Worm (Caenorhabditis elegans) whole organism, L4 larva: ENCODE data around the gene K10C2.14.

Experiments
- R02D3.7 ChIP-seq: fragments of 150-350 bp; sonication (generic microtip); optimal IDR thresholded peaks from 3 replicates; lab custom pipeline; 2014; ENCODE audit warnings: missing biosample characterization, missing genetic modification characterization
- T20F7.1 ChIP-seq: fragments of 200-800 bp; sonication (Bioruptor generic); optimal IDR thresholded peaks from 2 replicates; lab custom pipeline; 2018; ENCODE audit warnings: mild to moderate bottlenecking, missing genetic modification characterization, missing compliant biosample characterization
- Y75B8A.6 ChIP-seq: fragments of 200-800 bp; sonication (Bioruptor generic); IDR thresholded peaks from 2 replicates; pipeline ENCODE4 v1.3.6; 2022; ENCODE audit warnings: missing genetic modification reagents, missing genetic modification characterization, missing compliant biosample characterization
- ZK546.5 ChIP-seq, 2 experiments: sonication (generic microtip); optimal IDR thresholded peaks; 2 replicates each; lab custom pipeline; 2017; ENCODE audit warnings: missing biosample characterization in 2 of 2, missing genetic modification characterization in 2 of 2
- aha-1 ChIP-seq: fragments of 150-350 bp; peaks from one replicate; lab custom pipeline; 2014; ENCODE audit warnings: missing biosample characterization, missing genetic modification characterization
- attf-4 ChIP-seq: sonication (generic microtip); optimal IDR thresholded peaks from 3 replicates; lab custom pipeline; 2017; ENCODE audit warnings: missing biosample characterization, missing genetic modification characterization
- ceh-28 ChIP-seq: fragments of 150-350 bp; optimal IDR thresholded peaks from 2 replicates; lab custom pipeline; 2014; ENCODE audit warnings: missing biosample characterization, missing genetic modification reagents, missing genetic modification characterization
- ceh-44 ChIP-seq: fragments of 200-800 bp; sonication (Bioruptor generic); IDR thresholded peaks from 2 replicates; pipeline ENCODE4 v1.3.6; 2022; ENCODE audit warnings: missing genetic modification reagents, missing genetic modification characterization, missing compliant biosample characterization
- ceh-62 ChIP-seq: sonication (generic microtip); optimal IDR thresholded peaks from 2 replicates; lab custom pipeline; 2017; ENCODE audit warnings: missing biosample characterization, missing genetic modification characterization
- ceh-82 ChIP-seq: sonication (generic microtip); optimal IDR thresholded peaks from 2 replicates; lab custom pipeline; 2017; ENCODE audit warnings: missing biosample characterization, missing genetic modification characterization
- daf-12 ChIP-seq: fragments of 150-350 bp; optimal IDR thresholded peaks from 2 replicates; lab custom pipeline; 2014; ENCODE audit warnings: missing biosample characterization, missing genetic modification reagents, missing genetic modification characterization
- daf-16 ChIP-seq, 3 experiments: sonication (generic microtip); optimal IDR thresholded peaks; 2 replicates each; lab custom pipeline; 2016 to 2017; ENCODE audit warnings: missing genetic modification characterization in 3 of 3, missing genetic modification reagents in 3 of 3, mild to moderate bottlenecking in 2 of 3, missing compliant biosample characterization in 2 of 3, missing biosample characterization in 1 of 3, moderate library complexity in 1 of 3
- daf-19 ChIP-seq: fragments of 200-800 bp; sonication (Bioruptor generic); conservative IDR thresholded peaks from 2 replicates; pipeline ENCODE4 v1.3.6; 2022; ENCODE audit warnings: missing genetic modification characterization, missing compliant biosample characterization
- dmd-6 ChIP-seq: fragments of 200-800 bp; sonication (Bioruptor generic); IDR thresholded peaks from 2 replicates; pipeline ENCODE4 v1.3.6; 2022; ENCODE audit warnings: missing genetic modification reagents, missing genetic modification characterization, missing compliant biosample characterization
- dve-1 ChIP-seq: sonication (generic microtip); optimal IDR thresholded peaks from 2 replicates; lab custom pipeline; 2017; ENCODE audit warnings: antibody characterized with exemption, mild to moderate bottlenecking, missing genetic modification characterization, missing compliant biosample characterization; ENCODE audit not compliant: insufficient read depth
- egl-27 ChIP-seq: sonication (generic microtip); optimal IDR thresholded peaks from 3 replicates; lab custom pipeline; 2017; ENCODE audit warnings: missing biosample characterization, missing genetic modification reagents, missing genetic modification characterization
- lin-13 ChIP-seq: fragments of 150-350 bp; optimal IDR thresholded peaks from 2 replicates; lab custom pipeline; 2014; ENCODE audit warnings: missing biosample characterization, missing genetic modification reagents, missing genetic modification characterization
- lin-29 ChIP-seq: fragments of 200-800 bp; sonication (Bioruptor generic); IDR thresholded peaks from 2 replicates; pipeline ENCODE4 v1.3.6; 2022; ENCODE audit warnings: missing genetic modification reagents, missing genetic modification characterization, missing compliant biosample characterization
- mes-2 ChIP-seq: sonication (generic microtip); optimal IDR thresholded peaks from 2 replicates; lab custom pipeline; 2016; ENCODE audit warnings: missing genotype, mild to moderate bottlenecking, missing genetic modification characterization, missing compliant biosample characterization; ENCODE audit not compliant: poor library complexity, severe bottlenecking
- mxl-2 ChIP-seq: fragments of 200-800 bp; sonication (Bioruptor generic); conservative IDR thresholded peaks from 2 replicates; pipeline ENCODE4 v1.3.6; 2022; ENCODE audit warnings: missing genetic modification reagents, missing genetic modification characterization, missing compliant biosample characterization
- nhr-237 ChIP-seq: sonication (generic microtip); optimal IDR thresholded peaks from 2 replicates; lab custom pipeline; 2017; ENCODE audit warnings: missing biosample characterization, missing genetic modification characterization
- nhr-28 ChIP-seq: fragments of 150-350 bp; optimal IDR thresholded peaks from 2 replicates; lab custom pipeline; 2014; ENCODE audit warnings: missing biosample characterization, missing genetic modification characterization
- nhr-6 ChIP-seq: fragments of 150-350 bp; optimal IDR thresholded peaks from 2 replicates; lab custom pipeline; 2014; ENCODE audit warnings: missing biosample characterization, missing genetic modification characterization
- php-3 ChIP-seq: fragments of 200-800 bp; sonication (Bioruptor generic); IDR thresholded peaks from 2 replicates; pipeline ENCODE4 v1.3.6; 2022; ENCODE audit warnings: missing genetic modification reagents, missing genetic modification characterization, missing compliant biosample characterization
- pqm-1 ChIP-seq: sonication (generic microtip); optimal IDR thresholded peaks from 2 replicates; lab custom pipeline; 2017; ENCODE audit warnings: missing biosample characterization, missing genetic modification characterization
- rbr-2 ChIP-seq: sonication (generic microtip); optimal IDR thresholded peaks from 2 replicates; lab custom pipeline; 2016; ENCODE audit warnings: missing genotype, missing genetic modification characterization, missing compliant biosample characterization
- saeg-2 ChIP-seq: fragments of 200-800 bp; sonication (Bioruptor generic); IDR thresholded peaks from 2 replicates; pipeline ENCODE4 v1.3.6; 2022; ENCODE audit warnings: missing genetic modification reagents, missing genetic modification characterization, missing compliant biosample characterization
- sdz-12 ChIP-seq: fragments of 200-800 bp; sonication (Bioruptor generic); optimal IDR thresholded peaks from 2 replicates; lab custom pipeline; 2018; ENCODE audit warnings: mild to moderate bottlenecking, missing genetic modification characterization, missing compliant biosample characterization
- unc-39 ChIP-seq: sonication (generic microtip); optimal IDR thresholded peaks from 2 replicates; lab custom pipeline; 2017; ENCODE audit warnings: missing biosample characterization, missing genetic modification characterization
- unc-62 ChIP-seq, 3 experiments: fragments of 150-350 bp in 1 of 3; sonication (generic microtip); optimal IDR thresholded peaks in 2 of 3; peaks in 1 of 3; 1 replicate in 1 of 3; 2 replicates in 2 of 3; lab custom pipeline; 2014 to 2017; ENCODE audit warnings: missing biosample characterization in 3 of 3, missing genetic modification characterization in 3 of 3, missing genetic modification reagents in 3 of 3, missing genotype in 1 of 3
- vab-7 ChIP-seq: fragments of 200-800 bp; sonication (Bioruptor generic); IDR thresholded peaks from 2 replicates; pipeline ENCODE4 v1.3.6; 2022; ENCODE audit warnings: missing genetic modification reagents, missing genetic modification characterization, missing compliant biosample characterization
- zip-11 ChIP-seq: fragments of 200-800 bp; sonication (Bioruptor generic); IDR thresholded peaks from 2 replicates; pipeline ENCODE4 v1.3.6; 2022; ENCODE audit warnings: missing genetic modification characterization, missing compliant biosample characterization
- zip-2 ChIP-seq: fragments of 150-350 bp; optimal IDR thresholded peaks from 2 replicates; lab custom pipeline; 2014; ENCODE audit warnings: missing biosample characterization, missing genetic modification characterization

The K10C2.14 gene

DNA sequence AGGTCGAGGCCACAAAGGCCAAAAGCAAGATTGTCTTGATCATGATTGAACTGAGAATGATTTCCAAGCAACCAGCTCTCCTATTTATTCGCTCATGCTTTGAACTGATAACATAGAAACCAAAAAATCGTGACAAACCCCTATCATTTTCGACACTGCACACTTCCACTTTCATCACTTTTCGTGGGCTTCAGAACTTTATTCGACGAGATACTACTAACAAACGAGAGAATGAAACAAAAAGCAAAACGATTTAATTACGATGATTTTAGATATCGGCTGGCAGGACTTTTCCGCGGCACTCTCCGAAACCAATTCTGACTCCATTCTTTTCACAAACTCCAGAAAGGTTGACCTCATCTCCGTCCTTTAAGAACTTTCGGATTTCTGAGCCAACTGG lies 6.2 kb upstream of the K10C2.14 start, which contains the start of gene asp-14:
Gene asp-14 (minus strand): TSS at position 101 of the 400 bp plus-strand sequence.
- no peak for TF ChIP-seq daf-16 (GFP tag; optimal IDR thresholded peaks at IDR 0.05; lab: Kevin White, UChicago)
- peak; percentile 17 for TF ChIP-seq daf-16 (tag; optimal IDR thresholded peaks at IDR 0.05; lab: Kevin White, UChicago)
- TF ChIP-seq dmd-6 (GFP tag; lab: Robert Waterston, UW): no peak
- TF ChIP-seq attf-4 (tag; lab: Kevin White, UChicago): no peak
- TF ChIP-seq mes-2 (tag; lab: Kevin White, UChicago): no peak

DNA sequence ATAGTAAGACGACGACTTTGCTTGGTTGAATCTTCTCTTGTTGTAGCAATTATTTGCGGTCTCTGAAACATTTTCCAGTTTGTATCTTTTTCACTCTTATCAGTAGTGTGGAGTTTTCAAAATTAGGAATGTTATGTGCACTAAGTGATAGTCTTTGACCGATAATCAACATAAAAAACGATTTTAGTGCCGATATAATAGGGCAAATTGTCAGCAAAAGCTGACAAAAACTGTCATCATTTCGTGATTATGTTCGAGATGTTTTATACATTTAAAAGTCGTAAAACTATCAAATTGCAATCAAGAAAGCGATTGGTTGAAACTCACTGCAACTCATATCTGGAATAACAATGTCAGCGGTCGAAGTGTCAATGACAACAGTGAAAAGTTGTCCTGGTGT lies 4.9 kb upstream of the K10C2.14 start:
- TF ChIP-seq dmd-6 (GFP tag; lab: Robert Waterston, UW) (peak; percentile 51), ceh-62 (no peak), nhr-28 (tag; lab: Kevin White, UChicago) (peak; percentile 22), lin-29 (GFP tag; lab: Robert Waterston, UW) (no peak), php-3 (GFP tag; lab: Robert Waterston, UW) (peak; percentile 99), pqm-1 (tag; lab: Kevin White, UChicago) (peak; percentile 28), ceh-44 (no peak), T20F7.1 (GFP tag; lab: Kevin White, UChicago) (peak; percentile 5), ceh-28 (tag; lab: Kevin White, UChicago) (no peak), daf-16 (GFP tag; optimal IDR thresholded peaks at IDR 0.05; lab: Kevin White, UChicago) (no peak), daf-16 (tag; optimal IDR thresholded peaks at IDR 0.05; lab: Kevin White, UChicago) (peak; percentile 91), unc-39 (tag; lab: Kevin White, UChicago) (no peak), dve-1 (tag; lab: Kevin White, UChicago) (peak; percentile 89)

DNA sequence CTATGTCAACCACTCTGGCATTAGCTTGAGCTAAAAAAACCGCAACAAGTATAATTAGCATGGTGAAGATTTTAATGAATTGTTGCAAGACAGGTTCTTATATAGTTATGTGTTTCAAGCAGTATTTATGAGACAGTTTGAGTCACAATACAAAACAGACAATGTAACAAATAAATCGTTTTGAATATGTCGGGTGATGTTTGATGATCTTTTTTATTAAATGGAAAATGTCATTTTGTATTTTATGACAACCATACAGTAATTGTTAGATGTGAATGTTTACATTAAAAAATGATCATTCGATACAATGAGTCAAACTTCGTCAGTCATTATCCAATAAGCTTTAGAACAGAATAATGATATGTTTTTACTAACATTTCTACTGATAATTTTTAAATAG lies 3.0 kb upstream of the K10C2.14 start, which contains the start of gene K10C2.7:
Gene K10C2.7 (minus strand): TSS at position 101 of the 400 bp plus-strand sequence.
- TF ChIP-seq rbr-2 (tag; lab: Kevin White, UChicago) (no peak), nhr-237 (no peak), lin-13 (no peak), dve-1 (tag; lab: Kevin White, UChicago) (peak; percentile 19)

DNA sequence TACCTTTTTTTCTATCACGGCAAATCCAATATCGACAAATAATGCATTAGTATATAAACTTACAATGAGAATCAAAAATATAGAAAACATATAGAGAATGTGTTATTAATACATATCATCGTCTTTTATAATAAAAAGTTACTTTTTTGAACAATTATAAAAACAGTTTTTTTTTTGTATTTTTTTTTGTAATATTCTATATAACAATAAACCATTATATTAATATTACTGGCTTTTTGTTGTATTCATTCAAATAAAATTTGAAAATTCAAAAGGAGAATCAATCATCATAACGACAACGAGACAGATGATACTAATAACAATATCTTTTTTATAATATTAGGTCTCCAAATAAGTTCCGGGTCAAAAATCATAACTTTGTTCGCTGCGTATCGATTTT lies 2.8 kb downstream of the K10C2.14 start, which contains the start of gene K10C2.8:
Gene K10C2.8 (minus strand): TSS at position 101 of the 400 bp plus-strand sequence.
- TF ChIP-seq nhr-6: no peak
- no peak for TF ChIP-seq zip-2

DNA sequence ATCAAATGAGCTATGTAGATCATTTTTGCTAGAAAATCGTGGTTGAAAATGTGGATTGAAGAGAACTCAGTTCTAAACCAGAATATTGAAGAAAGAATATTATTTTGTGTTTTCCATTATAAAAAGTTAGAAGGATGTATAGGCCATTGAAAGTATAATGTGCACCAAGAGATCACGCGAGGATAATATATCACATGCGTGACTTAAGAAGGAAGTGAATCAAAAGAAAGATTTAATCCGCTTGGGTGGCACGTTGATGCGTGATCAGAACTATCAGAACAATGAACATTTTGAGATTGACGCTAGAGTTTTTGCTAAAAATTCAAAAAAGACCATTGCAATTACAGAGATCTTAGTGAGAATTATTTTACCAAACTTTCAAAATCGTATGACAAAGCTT lies 4.6 kb downstream of the K10C2.14 start:
- TF ChIP-seq ZK546.5 (tag; optimal IDR thresholded peaks at IDR 0.05; lab: Kevin White, UChicago) (no peak), Y75B8A.6 (GFP tag; lab: Robert Waterston, UW) (no peak), egl-27 (tag; lab: Kevin White, UChicago) (no peak), daf-12 (tag; lab: Kevin White, UChicago) (no peak), nhr-237 (no peak), saeg-2 (GFP tag; lab: Robert Waterston, UW) (no peak), mxl-2 (no peak), R02D3.7 (no peak), sdz-12 (GFP tag; lab: Kevin White, UChicago) (no peak), ceh-82 (tag; lab: Kevin White, UChicago) (no peak), aha-1 (tag; lab: Kevin White, UChicago) (no peak), vab-7 (no peak), unc-62 (GFP tag; optimal IDR thresholded peaks at IDR 0.05 in 1 of 2; lab: Kevin White, UChicago) (no peak), unc-62 (tag; optimal IDR thresholded peaks at IDR 0.05; lab: Kevin White, UChicago) (no peak), lin-13 (no peak), mes-2 (tag; lab: Kevin White, UChicago) (no peak), zip-11 (no peak), daf-19 (GFP tag; lab: Robert Waterston, UW) (no peak)
